Fruit fly (Drosophila melanogaster) whole organism, embryonic: ENCODE data around the gene papi.
A peak's percentile ranks its signal among the peaks of the same experiment; 100 is the strongest.

ENCODE experiments used
- Bgb ChIP-seq: fragments of 200-800 bp; sonication (Bioruptor generic); IDR thresholded peaks from 2 replicates; pipeline ENCODE4 v1.3.6; 2022; ENCODE audit warnings: missing biosample characterization, missing genetic modification characterization; ENCODE audit not compliant: partially characterized antibody
- CG13894 ChIP-seq: fragments of 200-800 bp; sonication (Bioruptor generic); optimal IDR thresholded peaks from 3 replicates; lab custom pipeline; 2018; ENCODE audit warnings: missing biosample characterization, mild to moderate bottlenecking, missing genetic modification characterization, moderate library complexity
- CG1529 ChIP-seq: fragments of 200-800 bp; sonication (Bioruptor generic); optimal IDR thresholded peaks from 3 replicates; lab custom pipeline; 2018; ENCODE audit warnings: missing biosample characterization, missing genetic modification characterization
- CG15479 ChIP-seq: fragments of 200-800 bp; sonication (Bioruptor generic); optimal IDR thresholded peaks from 3 replicates; lab custom pipeline; 2019; ENCODE audit warnings: missing biosample characterization, mild to moderate bottlenecking, missing genetic modification characterization, moderate library complexity
- CG1602 ChIP-seq: fragments of 200-800 bp; sonication (Bioruptor generic); optimal IDR thresholded peaks from 3 replicates; lab custom pipeline; 2016; ENCODE audit warnings: missing biosample characterization, missing genetic modification characterization
- CG17829 ChIP-seq: fragments of 200-800 bp; optimal IDR thresholded peaks from 2 replicates; lab custom pipeline; 2019; ENCODE audit warnings: missing biosample characterization, mild to moderate bottlenecking, missing genetic modification characterization, moderate library complexity
- CG1832 ChIP-seq: fragments of 200-800 bp; sonication (Bioruptor generic); optimal IDR thresholded peaks from 2 replicates; lab custom pipeline; 2017; ENCODE audit warnings: missing biosample characterization, mild to moderate bottlenecking, missing genetic modification characterization, inconsistent platforms
- CG31224 ChIP-seq: fragments of 200-800 bp; sonication (Bioruptor generic); IDR thresholded peaks from 2 replicates; pipeline ENCODE4 v1.3.6; 2022; ENCODE audit warnings: missing biosample characterization, missing genetic modification characterization
- CG31365 ChIP-seq: fragments of 200-800 bp; sonication (Bioruptor generic); optimal IDR thresholded peaks from 2 replicates; lab custom pipeline; 2018; ENCODE audit warnings: missing biosample characterization, mild to moderate bottlenecking, missing genetic modification characterization
- CG31441 ChIP-seq: fragments of 200-800 bp; sonication (Bioruptor generic); IDR thresholded peaks from 2 replicates; pipeline ENCODE4 v1.3.6; 2022; ENCODE audit warnings: missing biosample characterization, missing genetic modification characterization
- CG5180 ChIP-seq: fragments of 200-800 bp; sonication (Bioruptor generic); optimal IDR thresholded peaks from 3 replicates; lab custom pipeline; 2017; ENCODE audit warnings: missing biosample characterization, missing genetic modification characterization, mild to moderate bottlenecking, moderate library complexity, missing genetic modification reagents
- CG6272 ChIP-seq: fragments of 200-800 bp; sonication (Bioruptor generic); IDR thresholded peaks from 2 replicates; pipeline ENCODE4 v1.3.6; 2022; ENCODE audit warnings: missing biosample characterization, missing genetic modification characterization
- CG6689 ChIP-seq: fragments of 200-800 bp; sonication (Bioruptor generic); IDR thresholded peaks from 2 replicates; pipeline ENCODE4 v1.3.6; 2022; ENCODE audit warnings: missing biosample characterization, missing genetic modification characterization
- CG7745 ChIP-seq: fragments of 200-800 bp; sonication (Bioruptor generic); optimal IDR thresholded peaks from 2 replicates; lab custom pipeline; 2018; ENCODE audit warnings: missing biosample characterization, mild to moderate bottlenecking, missing genetic modification characterization, moderate library complexity
- CG7839 ChIP-seq: fragments of 200-800 bp; sonication (Bioruptor generic); optimal IDR thresholded peaks from 3 replicates; lab custom pipeline; 2018; ENCODE audit warnings: missing biosample characterization, mild to moderate bottlenecking, missing genetic modification characterization, moderate library complexity
- CG8478 ChIP-seq: fragments of >200 bp; optimal IDR thresholded peaks from 2 replicates; lab custom pipeline; 2018
- CTCF ChIP-seq: fragments of 200-800 bp; sonication (Bioruptor generic); optimal IDR thresholded peaks from 2 replicates; lab custom pipeline; 2017; ENCODE audit warnings: missing biosample characterization, mild to moderate bottlenecking, missing genetic modification characterization, moderate library complexity
- ERR ChIP-seq: fragments of 200-800 bp; sonication (Bioruptor generic); optimal IDR thresholded peaks from 2 replicates; lab custom pipeline; 2016; ENCODE audit warnings: missing biosample characterization, missing genetic modification characterization
- H15 ChIP-seq: fragments of 200-800 bp; sonication (Bioruptor generic); IDR thresholded peaks from 3 replicates; pipeline ENCODE4 v1.3.6; 2022; ENCODE audit warnings: missing biosample characterization, missing genetic modification characterization
- Hmr ChIP-seq: fragments of 200-800 bp; sonication (Bioruptor generic); optimal IDR thresholded peaks from 3 replicates; lab custom pipeline; 2017; ENCODE audit warnings: mild to moderate bottlenecking, missing biosample characterization, missing genetic modification reagents, missing genetic modification characterization
- Hr78 ChIP-seq, 2 experiments: fragments of 200-800 bp in 1 of 2; fragments of >200 bp in 1 of 2; sonication (Bioruptor generic) in 1 of 2; optimal IDR thresholded peaks; 2 replicates each; lab custom pipeline; 2017 to 2019; ENCODE audit warnings: missing biosample characterization in 2 of 2, missing genetic modification characterization in 2 of 2, mild to moderate bottlenecking in 1 of 2, moderate library complexity in 1 of 2
- Lpt ChIP-seq: fragments of >200 bp; optimal IDR thresholded peaks from 2 replicates; lab custom pipeline; 2018; ENCODE audit warnings: missing biosample characterization, missing genetic modification characterization
- MBD-R2 ChIP-seq: fragments of 200-800 bp; sonication (Bioruptor generic); IDR thresholded peaks from 2 replicates; pipeline ENCODE4 v1.3.6; 2022; ENCODE audit warnings: missing biosample characterization, missing genetic modification characterization
- MTF-1 ChIP-seq: fragments of 200-800 bp; sonication (Bioruptor generic); optimal IDR thresholded peaks from 2 replicates; lab custom pipeline; 2018; ENCODE audit warnings: missing biosample characterization, mild to moderate bottlenecking, missing genetic modification characterization, borderline replicate concordance
- Mrtf ChIP-seq: fragments of 200-800 bp; sonication (Bioruptor generic); IDR thresholded peaks from 3 replicates; pipeline ENCODE4 v1.3.6; 2022; ENCODE audit warnings: missing biosample characterization, missing genetic modification characterization
- Nf-YB ChIP-seq: fragments of 200-800 bp; sonication (Bioruptor generic); optimal IDR thresholded peaks from 3 replicates; lab custom pipeline; 2019; ENCODE audit warnings: missing biosample characterization, mild to moderate bottlenecking, missing genetic modification characterization, moderate library complexity
- Nf-YC ChIP-seq: fragments of 200-800 bp; optimal IDR thresholded peaks from 3 replicates; lab custom pipeline; 2019; ENCODE audit warnings: missing biosample characterization, mild to moderate bottlenecking, missing genetic modification characterization, moderate library complexity
- Pdp1 ChIP-seq, 2 experiments: fragments of 200-800 bp; sonication (Bioruptor generic); optimal IDR thresholded peaks; 3 replicates each; lab custom pipeline; 2016; ENCODE audit warnings: missing biosample characterization in 2 of 2, missing genetic modification characterization in 2 of 2, mild to moderate bottlenecking in 1 of 2, moderate library complexity in 1 of 2
- Poxn ChIP-seq: fragments of 200-800 bp; sonication (Bioruptor generic); IDR thresholded peaks from 2 replicates; pipeline ENCODE4 v1.3.6; 2022; ENCODE audit warnings: missing biosample characterization, missing genetic modification characterization
- Trl ChIP-seq, 3 experiments: fragments of >200 bp in 2 of 3; fragments of 200-800 bp in 1 of 3; sonication (Bioruptor generic) in 1 of 3; optimal IDR thresholded peaks; 2 replicates in 1 of 3; 3 replicates in 2 of 3; lab custom pipeline; 2016 to 2017; ENCODE audit warnings: missing biosample characterization in 1 of 3, missing genetic modification characterization in 1 of 3
- Xrp1 ChIP-seq: fragments of 200-800 bp; sonication (Bioruptor generic); IDR thresholded peaks from 2 replicates; pipeline ENCODE4 v1.3.6; 2022; ENCODE audit warnings: missing biosample characterization, missing genetic modification characterization
- bab2 ChIP-seq: fragments of 200-800 bp; sonication (Bioruptor generic); optimal IDR thresholded peaks from 2 replicates; lab custom pipeline; 2016; ENCODE audit warnings: missing biosample characterization, missing genetic modification characterization
- ewg ChIP-seq: fragments of 200-800 bp; sonication (Bioruptor generic); optimal IDR thresholded peaks from 3 replicates; lab custom pipeline; 2017; ENCODE audit warnings: mild to moderate bottlenecking, missing biosample characterization, missing genetic modification reagents, missing genetic modification characterization
- jigr1 ChIP-seq: fragments of 200-800 bp; sonication (Bioruptor generic); IDR thresholded peaks from 3 replicates; pipeline ENCODE4 v1.3.6; 2022; ENCODE audit warnings: missing biosample characterization, missing genetic modification characterization
- kah ChIP-seq: fragments of 200-800 bp; sonication (Bioruptor generic); optimal IDR thresholded peaks from 2 replicates; lab custom pipeline; 2018; ENCODE audit warnings: missing biosample characterization, mild to moderate bottlenecking, missing genetic modification characterization
- luna ChIP-seq: fragments of 200-800 bp; sonication (Bioruptor generic); optimal IDR thresholded peaks from 2 replicates; lab custom pipeline; 2016; ENCODE audit warnings: missing biosample characterization, missing genetic modification characterization
- nmo ChIP-seq: fragments of 200-800 bp; sonication (Bioruptor generic); optimal IDR thresholded peaks from 2 replicates; lab custom pipeline; 2018; ENCODE audit warnings: missing biosample characterization, mild to moderate bottlenecking, missing genetic modification characterization, moderate library complexity
- odd ChIP-seq: fragments of 200-800 bp; sonication (Bioruptor generic); optimal IDR thresholded peaks from 2 replicates; lab custom pipeline; 2017; ENCODE audit warnings: missing biosample characterization, mild to moderate bottlenecking, missing genetic modification characterization
- pho ChIP-seq: fragments of 200-800 bp; sonication (Bioruptor generic); optimal IDR thresholded peaks from 2 replicates; lab custom pipeline; 2016; ENCODE audit warnings: missing biosample characterization, missing genetic modification characterization
- phol ChIP-seq: fragments of 200-800 bp; sonication (Bioruptor generic); optimal IDR thresholded peaks from 3 replicates; lab custom pipeline; 2018; ENCODE audit warnings: missing biosample characterization, mild to moderate bottlenecking, missing genetic modification characterization, moderate library complexity
- pros ChIP-seq: fragments of 200-800 bp; sonication (Bioruptor generic); optimal IDR thresholded peaks from 3 replicates; lab custom pipeline; 2019; ENCODE audit warnings: missing biosample characterization, mild to moderate bottlenecking, missing genetic modification characterization, moderate library complexity
- psq ChIP-seq: fragments of 200-800 bp; sonication (Bioruptor generic); optimal IDR thresholded peaks from 2 replicates; lab custom pipeline; 2017; ENCODE audit warnings: missing biosample characterization, missing genetic modification characterization
- slp2 ChIP-seq: fragments of 200-800 bp; sonication (Bioruptor generic); optimal IDR thresholded peaks from 2 replicates; lab custom pipeline; 2016; ENCODE audit warnings: missing biosample characterization, missing genetic modification characterization
- sqz ChIP-seq: fragments of 200-800 bp; sonication (Bioruptor generic); optimal IDR thresholded peaks from 3 replicates; lab custom pipeline; 2018; ENCODE audit warnings: missing biosample characterization, mild to moderate bottlenecking, missing genetic modification characterization
- sug ChIP-seq: fragments of 200-800 bp; optimal IDR thresholded peaks from 2 replicates; lab custom pipeline; 2019; ENCODE audit warnings: missing biosample characterization, mild to moderate bottlenecking, missing genetic modification characterization, moderate library complexity
- trh ChIP-seq: fragments of 200-800 bp; sonication (Bioruptor generic); optimal IDR thresholded peaks from 2 replicates; lab custom pipeline; 2016; ENCODE audit warnings: missing biosample characterization, missing genetic modification characterization
- usp ChIP-seq: fragments of >200 bp; optimal IDR thresholded peaks from 2 replicates; lab custom pipeline; 2017; ENCODE audit warnings: missing biosample characterization, missing genetic modification characterization
- z ChIP-seq: fragments of 200-800 bp; sonication (Bioruptor generic); IDR thresholded peaks from 3 replicates; pipeline ENCODE4 v1.3.6; 2022; ENCODE audit warnings: missing biosample characterization, missing genetic modification characterization
- zen ChIP-seq: fragments of 200-800 bp; sonication (Bioruptor generic); optimal IDR thresholded peaks from 3 replicates; lab custom pipeline; 2018; ENCODE audit warnings: missing biosample characterization, mild to moderate bottlenecking, missing genetic modification characterization, moderate library complexity

papi gene

DNA sequence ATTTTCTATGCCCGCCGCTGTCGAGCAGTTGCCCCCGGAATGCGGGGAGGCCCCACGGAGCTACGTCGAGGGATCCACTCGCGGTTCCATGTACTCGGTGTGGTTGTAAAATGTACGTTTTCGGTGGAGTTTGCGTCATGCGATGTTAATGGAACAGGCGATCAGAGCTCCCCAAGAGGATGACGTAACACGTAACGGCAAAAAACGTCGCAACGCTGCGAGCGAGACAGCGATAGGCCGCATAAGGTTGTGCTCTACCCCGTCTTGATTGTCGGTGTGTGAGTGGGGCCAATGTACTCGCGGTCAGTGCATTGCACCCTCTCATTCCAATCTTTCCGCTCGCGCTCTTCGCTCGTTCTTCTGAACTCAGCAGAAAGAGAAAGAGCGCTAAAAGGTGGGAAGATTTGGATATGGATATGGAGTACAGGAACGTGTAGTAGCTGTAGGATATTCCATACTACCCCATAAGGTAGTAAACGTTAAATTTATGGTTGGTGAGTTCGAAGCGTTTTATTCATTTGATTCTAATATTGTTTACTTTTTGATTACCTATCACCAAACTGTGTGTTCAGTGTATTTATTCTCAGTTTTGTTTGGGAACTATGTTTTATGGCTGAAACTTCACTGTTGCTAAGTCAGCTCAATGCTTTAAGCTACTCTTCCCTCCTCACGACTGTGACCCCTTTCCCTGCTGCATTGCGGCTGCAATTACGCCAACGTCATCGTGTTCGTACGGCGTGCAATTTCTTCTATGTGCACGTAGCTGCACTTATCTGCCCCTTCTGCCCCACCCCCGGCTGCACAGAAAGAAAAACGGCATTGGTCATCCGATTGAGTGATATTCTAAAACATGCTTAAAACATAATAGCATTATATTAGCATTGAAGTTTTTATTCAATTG lies 20.2 kb upstream of the papi start (continued):
- TF ChIP-seq Nf-YC (tag; lab: Kevin White, UChicago), result peak; percentile 64
- TF ChIP-seq CG7839, result no peak
- TF ChIP-seq Mrtf (GFP tag; lab: Robert Waterston, UW), result no peak
- peak; percentile 84 for TF ChIP-seq pros
- no peak for TF ChIP-seq Bgb
- TF ChIP-seq MTF-1 (GFP tag; lab: Kevin White, UChicago), result no peak
- TF ChIP-seq ERR (GFP tag; lab: Kevin White, UChicago), result no peak
- no peak for TF ChIP-seq CG1602 (GFP tag; lab: Kevin White, UChicago)
- no peak for TF ChIP-seq CG31441 (GFP tag; lab: Robert Waterston, UW)
- TF ChIP-seq sqz (GFP tag; lab: Kevin White, UChicago), result peak; percentile 78
- no peak for TF ChIP-seq z (GFP tag; lab: Robert Waterston, UW)
- no peak for TF ChIP-seq MBD-R2 (GFP tag; lab: Robert Waterston, UW)
- peak in 1 of 2 experiments; percentile 53 for TF ChIP-seq Hr78 (GFP tag; optimal IDR thresholded peaks at IDR 0.05; lab: Kevin White, UChicago)
- peak; percentile 12 for TF ChIP-seq kah (GFP tag; lab: Kevin White, UChicago)
- no peak for TF ChIP-seq ewg
- no peak for TF ChIP-seq CG31224 (GFP tag; lab: Robert Waterston, UW)
- peak; percentile 82 for TF ChIP-seq CG13894
- no peak for TF ChIP-seq phol (tag; lab: Kevin White, UChicago)
- TF ChIP-seq slp2 (GFP tag; lab: Kevin White, UChicago), result no peak
- peak; percentile 14 for TF ChIP-seq psq (GFP tag; lab: Kevin White, UChicago)
- TF ChIP-seq zen (tag; lab: Kevin White, UChicago), result no peak
- TF ChIP-seq Poxn (GFP tag; lab: Robert Waterston, UW), result no peak
- TF ChIP-seq CG6689 (GFP tag; lab: Robert Waterston, UW), result no peak
- TF ChIP-seq CG7745 (tag; lab: Kevin White, UChicago), result no peak
- no peak for TF ChIP-seq CG15479 (GFP tag; lab: Kevin White, UChicago)
- no peak for TF ChIP-seq CTCF (GFP tag; lab: Kevin White, UChicago)
- peak; percentile 59 for TF ChIP-seq CG17829 (tag; lab: Kevin White, UChicago)
- TF ChIP-seq CG5180, result peak; percentile 60
- TF ChIP-seq Pdp1 (GFP tag; optimal IDR thresholded peaks at IDR 0.05; lab: Kevin White, UChicago), result peak in 1 of 2 experiments; percentile 100
- peak; percentile 7 for TF ChIP-seq Hmr (GFP tag; lab: Kevin White, UChicago)
- TF ChIP-seq CG1832 (GFP tag; lab: Kevin White, UChicago), result peak; percentile 83
- peak; percentile 31 for TF ChIP-seq usp
- peak; percentile 63 for TF ChIP-seq CG8478 (lab: Kevin White, UChicago)
- TF ChIP-seq H15 (GFP tag; lab: Robert Waterston, UW), result no peak
- no peak for TF ChIP-seq Lpt (GFP tag; lab: Kevin White, UChicago)
- no peak for TF ChIP-seq trh
- no peak for TF ChIP-seq jigr1 (GFP tag; lab: Robert Waterston, UW)
- peak; percentile 51 to 66 for TF ChIP-seq Trl (optimal IDR thresholded peaks at IDR 0.05; lab: Kevin White, UChicago)
- TF ChIP-seq Trl (GFP tag; optimal IDR thresholded peaks at IDR 0.05; lab: Kevin White, UChicago), result no peak
- no peak for TF ChIP-seq luna (GFP tag; lab: Kevin White, UChicago)
- peak; percentile 19 for TF ChIP-seq Nf-YB (GFP tag; lab: Kevin White, UChicago)
- TF ChIP-seq Xrp1 (GFP tag; lab: Robert Waterston, UW), result no peak
- no peak for TF ChIP-seq bab2 (GFP tag; lab: Kevin White, UChicago)
- TF ChIP-seq nmo (GFP tag; lab: Kevin White, UChicago), result no peak
- TF ChIP-seq odd (GFP tag; lab: Kevin White, UChicago), result no peak
- TF ChIP-seq CG31365 (tag; lab: Kevin White, UChicago), result no peak
- no peak for TF ChIP-seq pho
- no peak for TF ChIP-seq CG6272 (GFP tag; lab: Robert Waterston, UW)
- no peak for TF ChIP-seq CG1529
- peak; percentile 61 for TF ChIP-seq sug (tag; lab: Kevin White, UChicago)
